Worm (Caenorhabditis elegans): ENCODE results near the gene col-93.
A peak's percentile ranks its signal among the peaks of the same experiment; 100 is the strongest.

DNA sequence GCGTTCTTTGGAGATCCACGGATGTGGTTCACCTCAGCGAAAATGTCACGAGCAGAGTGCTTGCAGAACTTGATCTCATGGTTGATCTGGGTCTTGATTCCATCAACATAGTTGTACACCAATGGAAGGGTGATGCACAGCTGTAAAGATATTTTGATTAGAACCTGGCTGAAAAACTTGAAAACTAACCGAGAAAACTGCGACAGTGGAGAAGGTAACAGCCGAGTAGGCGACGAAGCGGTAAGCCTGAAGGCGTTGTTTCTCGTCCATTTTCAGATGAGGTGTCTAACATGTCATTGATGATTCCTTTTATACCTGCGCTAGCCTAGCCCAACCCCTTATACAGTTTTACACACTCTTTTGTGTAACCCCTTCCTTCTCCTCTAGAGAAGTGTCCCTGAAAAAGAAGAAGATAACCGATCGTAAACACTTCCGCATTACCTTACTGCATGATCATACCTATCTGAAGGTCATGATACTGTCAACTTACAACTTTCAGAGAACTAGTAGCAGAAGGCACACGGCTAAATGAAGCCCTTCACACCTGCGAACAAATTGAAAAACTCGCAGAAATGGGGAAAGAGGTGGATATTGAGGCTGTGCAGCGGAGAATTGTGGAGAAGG lies 2.3 kb upstream of the col-93 start, which contains the start of gene col-94:
- TF ChIP-seq nhr-11 (tag; optimal IDR thresholded peaks at IDR 0.05), result no peak
- TF ChIP-seq arid-1 (GFP tag; conservative IDR thresholded peaks at IDR 0.05), result no peak
- no peak for TF ChIP-seq madf-9 (GFP tag; conservative IDR thresholded peaks at IDR 0.05)
- peak; percentile 3 for TF ChIP-seq hlh-11 (tag; optimal IDR thresholded peaks at IDR 0.05)
- no peak for TF ChIP-seq hmg-1.1 (GFP tag; IDR thresholded peaks at IDR 0.05)
- TF ChIP-seq skn-1 (tag; optimal IDR thresholded peaks at IDR 0.05), result no peak
- TF ChIP-seq pha-4 (GFP tag; IDR thresholded peaks at IDR 0.05), result no peak
- no peak for TF ChIP-seq pha-4 (tag; optimal IDR thresholded peaks at IDR 0.05)
- TF ChIP-seq lsy-2 (tag; optimal IDR thresholded peaks at IDR 0.05), result no peak
- TF ChIP-seq ctbp-1 (GFP tag; IDR thresholded peaks at IDR 0.05), result no peak
- TF ChIP-seq lin-1 (GFP tag; IDR thresholded peaks at IDR 0.05), result no peak
- no peak for TF ChIP-seq zip-2 (tag; optimal IDR thresholded peaks at IDR 0.05)
